Fruit fly (Drosophila melanogaster) whole organism, embryonic: ENCODE data around the gene Baldspot.
A peak's percentile ranks its signal among the peaks of the same experiment; 100 is the strongest.

Experiments used
- Aef1 ChIP-seq: fragments of 200-800 bp; sonication (Bioruptor generic); IDR thresholded peaks from 3 replicates; pipeline ENCODE4 v1.3.6; 2022; ENCODE audit warnings: missing biosample characterization, missing genetic modification characterization
- Awh ChIP-seq: fragments of 200-800 bp; sonication (Bioruptor generic); IDR thresholded peaks from 2 replicates; pipeline ENCODE4, ENCODE4 v1.3.6; 2022; ENCODE audit warnings: missing biosample characterization, missing genetic modification characterization
- CG11504 ChIP-seq: fragments of 200-800 bp; sonication (Bioruptor generic); optimal IDR thresholded peaks from 3 replicates; lab custom pipeline; 2019; ENCODE audit warnings: missing biosample characterization, mild to moderate bottlenecking, missing genetic modification characterization, moderate library complexity
- CG13424 ChIP-seq: fragments of 200-800 bp; sonication (Bioruptor generic); optimal IDR thresholded peaks from 2 replicates; lab custom pipeline; 2019; ENCODE audit warnings: missing biosample characterization, mild to moderate bottlenecking, missing genetic modification characterization, moderate library complexity
- CG15601 ChIP-seq: fragments of 200-800 bp; sonication (Bioruptor generic); optimal IDR thresholded peaks from 3 replicates; lab custom pipeline; 2019; ENCODE audit warnings: missing biosample characterization, mild to moderate bottlenecking, missing genetic modification characterization, moderate library complexity
- CG1647 ChIP-seq: fragments of 200-800 bp; sonication (Bioruptor generic); optimal IDR thresholded peaks from 3 replicates; lab custom pipeline; 2016; ENCODE audit warnings: missing biosample characterization, missing genetic modification characterization
- CG2116 ChIP-seq: fragments of 200-800 bp; sonication (Bioruptor generic); optimal IDR thresholded peaks from 3 replicates; lab custom pipeline; 2018; ENCODE audit warnings: missing biosample characterization, mild to moderate bottlenecking, missing genetic modification characterization
- CG2202 ChIP-seq: fragments of 200-800 bp; sonication (Bioruptor generic); optimal IDR thresholded peaks from 2 replicates; lab custom pipeline; 2018; ENCODE audit warnings: missing biosample characterization, mild to moderate bottlenecking, missing genetic modification characterization
- CG2875 ChIP-seq: fragments of 200-800 bp; sonication (Bioruptor generic); optimal IDR thresholded peaks from 2 replicates; lab custom pipeline; 2017; ENCODE audit warnings: missing biosample characterization, mild to moderate bottlenecking, missing genetic modification characterization, missing genetic modification reagents
- CG3065 ChIP-seq: fragments of 200-800 bp; sonication (Bioruptor generic); optimal IDR thresholded peaks from 2 replicates; lab custom pipeline; 2016; ENCODE audit warnings: missing biosample characterization, missing genetic modification characterization
- CG32767 ChIP-seq: fragments of 200-800 bp; sonication (Bioruptor generic); IDR thresholded peaks from 2 replicates; pipeline ENCODE4 v1.3.6; 2022; ENCODE audit warnings: missing biosample characterization, missing genetic modification characterization
- CG33557 ChIP-seq: fragments of 200-800 bp; sonication (Bioruptor generic); optimal IDR thresholded peaks from 2 replicates; lab custom pipeline; 2019; ENCODE audit warnings: missing biosample characterization, mild to moderate bottlenecking, missing genetic modification characterization, moderate library complexity
- CG4404 ChIP-seq: fragments of 200-800 bp; sonication (Bioruptor generic); IDR thresholded peaks from 2 replicates; pipeline ENCODE4 v1.3.6; 2022; ENCODE audit warnings: missing biosample characterization, missing genetic modification characterization
- CG4617 ChIP-seq: fragments of 200-800 bp; sonication (Bioruptor generic); optimal IDR thresholded peaks from 3 replicates; lab custom pipeline; 2016; ENCODE audit warnings: missing biosample characterization, missing genetic modification characterization, borderline replicate concordance
- CG4854 ChIP-seq: fragments of 200-800 bp; sonication (Bioruptor generic); optimal IDR thresholded peaks from 2 replicates; lab custom pipeline; 2016; ENCODE audit warnings: missing biosample characterization, missing genetic modification characterization, inconsistent platforms
- CG6813 ChIP-seq: fragments of 200-800 bp; sonication (Bioruptor generic); optimal IDR thresholded peaks from 2 replicates; lab custom pipeline; 2017; ENCODE audit warnings: missing biosample characterization, missing genetic modification characterization, mild to moderate bottlenecking, moderate library complexity, missing genetic modification reagents
- CG8765 ChIP-seq: fragments of 200-800 bp; sonication (Bioruptor generic); IDR thresholded peaks from 2 replicates; pipeline ENCODE4 v1.3.6; 2022; ENCODE audit warnings: missing biosample characterization, missing genetic modification characterization
- CTCF ChIP-seq: fragments of 200-800 bp; sonication (Bioruptor generic); optimal IDR thresholded peaks from 2 replicates; lab custom pipeline; 2017; ENCODE audit warnings: missing biosample characterization, mild to moderate bottlenecking, missing genetic modification characterization, moderate library complexity
- D ChIP-seq, 2 experiments: fragments of 200-800 bp in 1 of 2; fragments of >200 bp in 1 of 2; sonication (Bioruptor generic) in 1 of 2; optimal IDR thresholded peaks; 2 replicates in 1 of 2; 3 replicates in 1 of 2; lab custom pipeline; 2017; ENCODE audit warnings: mild to moderate bottlenecking in 1 of 2, missing biosample characterization in 1 of 2, missing genetic modification characterization in 1 of 2, missing genetic modification reagents in 1 of 2
- Doc2 ChIP-seq: fragments of 200-800 bp; sonication (Bioruptor generic); IDR thresholded peaks from 2 replicates; pipeline ENCODE4 v1.3.6; 2022; ENCODE audit warnings: missing biosample characterization, missing genetic modification characterization
- E2f1 ChIP-seq: fragments of 200-800 bp; sonication (Bioruptor generic); IDR thresholded peaks from 2 replicates; pipeline ENCODE4 v1.3.6; 2022; ENCODE audit warnings: missing biosample characterization, missing genetic modification characterization
- Elba2 ChIP-seq: fragments of 200-800 bp; sonication (Bioruptor generic); optimal IDR thresholded peaks from 3 replicates; lab custom pipeline; 2016; ENCODE audit warnings: missing biosample characterization, missing genetic modification characterization
- Ets97D ChIP-seq: fragments of 200-800 bp; sonication (Bioruptor generic); optimal IDR thresholded peaks from 3 replicates; lab custom pipeline; 2016; ENCODE audit warnings: missing biosample characterization, missing genetic modification characterization
- H2.0 ChIP-seq: fragments of 200-800 bp; sonication (Bioruptor generic); IDR thresholded peaks from 2 replicates; pipeline ENCODE4 v1.3.6; 2022; ENCODE audit warnings: missing biosample characterization, missing genetic modification characterization
- HLH54F ChIP-seq: fragments of 200-800 bp; sonication (Bioruptor generic); optimal IDR thresholded peaks from 3 replicates; lab custom pipeline; 2016; ENCODE audit warnings: missing biosample characterization, missing genetic modification characterization
- HLHmδ ChIP-seq: fragments of 200-800 bp; sonication (Bioruptor generic); optimal IDR thresholded peaks from 2 replicates; lab custom pipeline; 2018; ENCODE audit warnings: missing biosample characterization, mild to moderate bottlenecking, missing genetic modification characterization, moderate library complexity
- Hr78 ChIP-seq, 2 experiments: fragments of 200-800 bp in 1 of 2; fragments of >200 bp in 1 of 2; sonication (Bioruptor generic) in 1 of 2; optimal IDR thresholded peaks; 2 replicates each; lab custom pipeline; 2017 to 2019; ENCODE audit warnings: missing biosample characterization in 2 of 2, missing genetic modification characterization in 2 of 2, mild to moderate bottlenecking in 1 of 2, moderate library complexity in 1 of 2
- Kr ChIP-seq: fragments of 200-800 bp; sonication (Bioruptor generic); optimal IDR thresholded peaks from 2 replicates; lab custom pipeline; 2017; ENCODE audit warnings: missing biosample characterization, mild to moderate bottlenecking, missing genetic modification characterization
- NFAT ChIP-seq: fragments of 200-800 bp; sonication (Bioruptor generic); IDR thresholded peaks from 2 replicates; pipeline ENCODE4 v1.3.6; 2022; ENCODE audit warnings: missing biosample characterization, missing genetic modification characterization
- Oaz ChIP-seq: fragments of 200-800 bp; sonication (Bioruptor generic); IDR thresholded peaks from 2 replicates; pipeline ENCODE4 v1.3.6; 2022; ENCODE audit warnings: missing biosample characterization, missing genetic modification characterization
- Ptx1 ChIP-seq: fragments of 200-800 bp; sonication (Bioruptor generic); IDR thresholded peaks from 2 replicates; pipeline ENCODE4 v1.3.6; 2022; ENCODE audit warnings: missing biosample characterization, missing genetic modification characterization
- Sry-β ChIP-seq: fragments of 200-800 bp; sonication (Bioruptor generic); optimal IDR thresholded peaks from 2 replicates; lab custom pipeline; 2018; ENCODE audit warnings: missing biosample characterization, mild to moderate bottlenecking, missing genetic modification characterization, moderate library complexity
- cato ChIP-seq: fragments of 200-800 bp; sonication (Bioruptor generic); optimal IDR thresholded peaks from 2 replicates; lab custom pipeline; 2016; ENCODE audit warnings: missing biosample characterization, missing genetic modification characterization, borderline replicate concordance
- dmrt99B ChIP-seq: fragments of 200-800 bp; sonication (Bioruptor generic); optimal IDR thresholded peaks from 2 replicates; lab custom pipeline; 2018; ENCODE audit warnings: missing biosample characterization, mild to moderate bottlenecking, missing genetic modification characterization, moderate library complexity
- eyg ChIP-seq: fragments of 200-800 bp; sonication (Bioruptor generic); optimal IDR thresholded peaks from 3 replicates; lab custom pipeline; 2016; ENCODE audit warnings: missing biosample characterization, missing genetic modification characterization
- gcm ChIP-seq: fragments of 200-800 bp; sonication (Bioruptor generic); optimal IDR thresholded peaks from 2 replicates; lab custom pipeline; 2019; ENCODE audit warnings: missing biosample characterization, mild to moderate bottlenecking, missing genetic modification characterization, moderate library complexity
- gro ChIP-seq: fragments of 200-800 bp; sonication (Bioruptor generic); optimal IDR thresholded peaks from 2 replicates; lab custom pipeline; 2016; ENCODE audit warnings: missing biosample characterization, missing genetic modification characterization
- jing ChIP-seq: fragments of 200-800 bp; sonication (Bioruptor generic); optimal IDR thresholded peaks from 2 replicates; lab custom pipeline; 2018; ENCODE audit warnings: missing biosample characterization, mild to moderate bottlenecking, missing genetic modification characterization
- lola ChIP-seq, 3 experiments: fragments of >200 bp in 2 of 3; fragments of 200-800 bp in 1 of 3; sonication (Bioruptor generic) in 1 of 3; optimal IDR thresholded peaks; 2 replicates each; lab custom pipeline; 2017 to 2019; ENCODE audit warnings: missing biosample characterization in 3 of 3, missing genetic modification characterization in 3 of 3, mild to moderate bottlenecking in 1 of 3, moderate library complexity in 1 of 3
- odd ChIP-seq: fragments of 200-800 bp; sonication (Bioruptor generic); optimal IDR thresholded peaks from 2 replicates; lab custom pipeline; 2017; ENCODE audit warnings: missing biosample characterization, mild to moderate bottlenecking, missing genetic modification characterization
- onecut ChIP-seq: fragments of 200-800 bp; sonication (Bioruptor generic); IDR thresholded peaks from 2 replicates; pipeline ENCODE4 v1.3.6; 2022; ENCODE audit warnings: missing biosample characterization, missing genetic modification characterization
- pfk ChIP-seq: fragments of 200-800 bp; sonication (Bioruptor generic); optimal IDR thresholded peaks from 2 replicates; lab custom pipeline; 2018; ENCODE audit warnings: missing biosample characterization, mild to moderate bottlenecking, missing genetic modification characterization, moderate library complexity
- schlank ChIP-seq: fragments of 200-800 bp; sonication (Bioruptor generic); optimal IDR thresholded peaks from 2 replicates; lab custom pipeline; 2018; ENCODE audit warnings: missing biosample characterization, mild to moderate bottlenecking, missing genetic modification characterization
- sens ChIP-seq: fragments of 200-800 bp; sonication (Bioruptor generic); peaks from one replicate; lab custom pipeline; 2016; ENCODE audit warnings: missing biosample characterization, missing genetic modification characterization
- shn ChIP-seq: fragments of 200-800 bp; sonication (Bioruptor generic); optimal IDR thresholded peaks from 3 replicates; lab custom pipeline; 2016; ENCODE audit warnings: missing biosample characterization, missing genetic modification characterization
- tgo ChIP-seq: fragments of 200-800 bp; sonication (Bioruptor generic); IDR thresholded peaks from 3 replicates; pipeline ENCODE4 v1.3.6; 2022; ENCODE audit warnings: missing biosample characterization, missing genetic modification characterization
- yki ChIP-seq: fragments of >200 bp; optimal IDR thresholded peaks from 3 replicates; lab custom pipeline; 2018
- zfh1 ChIP-seq: fragments of 200-800 bp; sonication (Bioruptor generic); IDR thresholded peaks from 3 replicates; pipeline ENCODE4 v1.3.6; 2022; ENCODE audit warnings: missing biosample characterization, missing genetic modification characterization

The Baldspot gene

dm6 chr3L:16661167-16662109 is at the start of gene Baldspot (continued):
- no peak for TF ChIP-seq CG4617 (GFP tag; lab: Kevin White, UChicago)
- TF ChIP-seq Ptx1, result peak; percentile 46
- peak; percentile 54; the same call in 1 of the 2 replicates for TF ChIP-seq Awh (GFP tag; lab: Robert Waterston, UW)
- TF ChIP-seq lola (GFP tag; optimal IDR thresholded peaks at IDR 0.05; lab: Kevin White, UChicago), result peak in 1 of 3 experiments; percentile 25
- peak; percentile 89 for TF ChIP-seq dmrt99B
- TF ChIP-seq sens, result peak; percentile 99
- peak; percentile 50 for TF ChIP-seq schlank
- TF ChIP-seq CG4404 (GFP tag; lab: Robert Waterston, UW), result peak; percentile 71
- TF ChIP-seq cato (GFP tag; lab: Kevin White, UChicago), result no peak
- peak in 1 of 2 experiments; percentile 26 for TF ChIP-seq Hr78 (GFP tag; optimal IDR thresholded peaks at IDR 0.05; lab: Kevin White, UChicago)
- TF ChIP-seq onecut, result peak; percentile 48
- peak; percentile 11 for TF ChIP-seq odd
- TF ChIP-seq pfk (GFP tag; lab: Kevin White, UChicago), result no peak
- TF ChIP-seq Ets97D (GFP tag; lab: Kevin White, UChicago), result peak; percentile 79
- TF ChIP-seq zfh1 (GFP tag; lab: Robert Waterston, UW), result peak; percentile 52; the same call in 2 of the 3 replicates
- no peak for TF ChIP-seq CG15601 (tag; lab: Kevin White, UChicago)
- TF ChIP-seq CG8765 (GFP tag; lab: Robert Waterston, UW), result peak; percentile 52
- TF ChIP-seq HLH54F, result no peak
- no peak for TF ChIP-seq Kr (GFP tag; lab: Kevin White, UChicago)
- no peak for TF ChIP-seq E2f1 (GFP tag; lab: Robert Waterston, UW)
- TF ChIP-seq CG2116 (GFP tag; lab: Kevin White, UChicago), result peak; percentile 50
- TF ChIP-seq Doc2, result no peak
- TF ChIP-seq HLHmδ (GFP tag; lab: Kevin White, UChicago), result peak; percentile 22
- TF ChIP-seq CG33557 (GFP tag; lab: Kevin White, UChicago), result peak; percentile 17
- no peak for TF ChIP-seq CG3065 (GFP tag; lab: Kevin White, UChicago)
- TF ChIP-seq Aef1, result peak; percentile 35; the same call in 2 of the 3 replicates
- TF ChIP-seq CG6813 (GFP tag; lab: Kevin White, UChicago), result peak; percentile 80
- TF ChIP-seq CG32767 (GFP tag; lab: Robert Waterston, UW), result peak; percentile 73
- peak; percentile 83 for TF ChIP-seq Sry-β (GFP tag; lab: Kevin White, UChicago)
- peak; percentile 31 for TF ChIP-seq CG2875 (GFP tag; lab: Kevin White, UChicago)
- peak; percentile 39; the same call in 1 of the 2 replicates for TF ChIP-seq H2.0 (GFP tag; lab: Robert Waterston, UW)
- peak; percentile 52 for TF ChIP-seq CG13424
- TF ChIP-seq gro (GFP tag; lab: Kevin White, UChicago), result peak; percentile 75
- TF ChIP-seq CTCF (GFP tag; lab: Kevin White, UChicago), result peak; percentile 72
- TF ChIP-seq NFAT, result peak; percentile 35; the same call in 1 of the 2 replicates
- TF ChIP-seq CG2202 (tag; lab: Kevin White, UChicago), result no peak
- no peak for TF ChIP-seq jing (GFP tag; lab: Kevin White, UChicago)
- peak; percentile 42 for TF ChIP-seq CG1647 (GFP tag; lab: Kevin White, UChicago)
- TF ChIP-seq yki (lab: Kevin White, UChicago), result no peak
- TF ChIP-seq eyg (GFP tag; lab: Kevin White, UChicago), result peak; percentile 88
- peak; percentile 89 for TF ChIP-seq gcm (GFP tag; lab: Kevin White, UChicago)
- peak; percentile 61 for TF ChIP-seq shn (GFP tag; lab: Kevin White, UChicago)
- TF ChIP-seq CG11504 (tag; lab: Kevin White, UChicago), result peak; percentile 87
- TF ChIP-seq Elba2 (GFP tag; lab: Kevin White, UChicago), result peak; percentile 96
- TF ChIP-seq D (optimal IDR thresholded peaks at IDR 0.05; lab: Kevin White, UChicago), result no peak
- peak; percentile 88 for TF ChIP-seq D (GFP tag; optimal IDR thresholded peaks at IDR 0.05; lab: Kevin White, UChicago)
- TF ChIP-seq Oaz, result no peak
- peak; percentile 48; the same call in 2 of the 3 replicates for TF ChIP-seq tgo
- TF ChIP-seq CG4854 (GFP tag; lab: Kevin White, UChicago), result peak; percentile 64
